Fruit fly (Drosophila melanogaster): ENCODE measurements around the gene Or23a.

Or23a gene

dm6 chr2L:2696337-2696736, 42.5 kb downstream of the Or23a start, which contains the start of gene Trf5:
Gene Trf5 (minus strand): TSS chr2L:2696437.
- TF ChIP-seq CG17801 (GFP tag; optimal IDR thresholded peaks at IDR 0.05; ENCODE audit: partially characterized antibody), result no peak

All from ovary, adult (tissue).